Worm (Caenorhabditis elegans) whole organism, young adult: Measurements from ENCODE around the gene sra-11.

ENCODE experiments used
- B0336.3 ChIP-seq: fragments of 200-800 bp; sonication (Bioruptor generic); IDR thresholded peaks from 2 replicates; pipeline ENCODE4 v1.3.6; 2022; ENCODE audit warnings: missing genetic modification characterization, missing compliant biosample characterization
- F37B4.10 ChIP-seq: fragments of 200-800 bp; sonication (Bioruptor generic); IDR thresholded peaks from 2 replicates; pipeline ENCODE4 v1.3.6; 2022; ENCODE audit warnings: missing genetic modification characterization, missing compliant biosample characterization
- F39B2.1 ChIP-seq: fragments of 200-800 bp; sonication (Bioruptor generic); IDR thresholded peaks from 2 replicates; pipeline ENCODE4 v1.3.6; 2022; ENCODE audit warnings: missing genetic modification reagents, missing genetic modification characterization, missing compliant biosample characterization
- F57C9.4 ChIP-seq: sonication (generic microtip); optimal IDR thresholded peaks from 2 replicates; lab custom pipeline; 2017; ENCODE audit warnings: mild to moderate bottlenecking, missing genetic modification characterization, missing compliant biosample characterization
- Y53G8AR.9 ChIP-seq: fragments of 200-800 bp; sonication (Bioruptor generic); conservative IDR thresholded peaks from 2 replicates; pipeline ENCODE4 v1.3.6; 2022; ENCODE audit warnings: missing genetic modification reagents, missing genetic modification characterization, missing compliant biosample characterization
- akir-1 ChIP-seq: fragments of 200-800 bp; sonication (Bioruptor generic); optimal IDR thresholded peaks from 2 replicates; lab custom pipeline; 2018; ENCODE audit warnings: mild to moderate bottlenecking, missing genetic modification characterization, moderate library complexity, missing compliant biosample characterization
- aptf-3 ChIP-seq: fragments of 200-800 bp; sonication (Bioruptor generic); IDR thresholded peaks from 2 replicates; pipeline ENCODE4 v1.3.6; 2022; ENCODE audit warnings: missing genetic modification characterization, missing compliant biosample characterization
- atf-7 ChIP-seq: sonication (generic microtip); optimal IDR thresholded peaks from 2 replicates; lab custom pipeline; 2017; ENCODE audit warnings: mild to moderate bottlenecking, missing genetic modification characterization, missing compliant biosample characterization
- attf-3 ChIP-seq: fragments of 200-800 bp; sonication (Bioruptor generic); conservative IDR thresholded peaks from 2 replicates; pipeline ENCODE4 v1.3.6; 2022; ENCODE audit warnings: missing genetic modification reagents, missing genetic modification characterization, missing compliant biosample characterization
- bed-1 ChIP-seq: fragments of 200-800 bp; sonication (Bioruptor generic); IDR thresholded peaks from 2 replicates; pipeline ENCODE4 v1.3.6; 2022; ENCODE audit warnings: missing genetic modification reagents, missing genetic modification characterization, missing compliant biosample characterization
- cebp-1 ChIP-seq, 2 experiments: fragments of 200-800 bp in 1 of 2; sonication (Bioruptor generic) in 1 of 2; sonication (generic microtip) in 1 of 2; IDR thresholded peaks in 1 of 2; optimal IDR thresholded peaks in 1 of 2; 2 replicates each; pipeline versions ENCODE4 v1.3.6 to Lab custom; 2017 to 2022; ENCODE audit warnings: missing compliant biosample characterization in 2 of 2, missing genetic modification characterization in 2 of 2, mild to moderate bottlenecking in 1 of 2, missing genetic modification reagents in 1 of 2, moderate library complexity in 1 of 2
- ceh-91 ChIP-seq: fragments of 200-800 bp; sonication (Bioruptor generic); IDR thresholded peaks from 2 replicates; pipeline ENCODE4 v1.3.6; 2022; ENCODE audit warnings: missing genetic modification reagents, missing genetic modification characterization, missing compliant biosample characterization
- chd-7 ChIP-seq: sonication (generic microtip); optimal IDR thresholded peaks from 2 replicates; lab custom pipeline; 2016; ENCODE audit warnings: mild to moderate bottlenecking, missing genetic modification characterization, moderate library complexity, missing compliant biosample characterization
- egrh-3 ChIP-seq: fragments of 200-800 bp; sonication (Bioruptor generic); IDR thresholded peaks from 2 replicates; pipeline ENCODE4 v1.3.6; 2022; ENCODE audit warnings: missing genetic modification reagents, missing genetic modification characterization, missing compliant biosample characterization
- ets-4 ChIP-seq: fragments of 200-800 bp; sonication (Bioruptor generic); optimal IDR thresholded peaks from 2 replicates; lab custom pipeline; 2018; ENCODE audit warnings: mild to moderate bottlenecking, missing genetic modification characterization, missing compliant biosample characterization
- gei-17 ChIP-seq: fragments of 200-800 bp; sonication (Bioruptor generic); optimal IDR thresholded peaks from 2 replicates; lab custom pipeline; 2018; ENCODE audit warnings: mild to moderate bottlenecking, missing genetic modification characterization, missing compliant biosample characterization
- hmg-1.2 ChIP-seq: fragments of 200-800 bp; sonication (Bioruptor generic); IDR thresholded peaks from 2 replicates; pipeline ENCODE4 v1.3.6; 2022; ENCODE audit warnings: missing genetic modification reagents, missing genetic modification characterization, missing compliant biosample characterization
- hmg-20 ChIP-seq: fragments of 200-800 bp; sonication (Bioruptor generic); IDR thresholded peaks from 2 replicates; pipeline ENCODE4 v1.3.6; 2022; ENCODE audit warnings: missing genetic modification reagents, missing genetic modification characterization, missing compliant biosample characterization
- hsf-1 ChIP-seq: fragments of 200-800 bp; sonication (Bioruptor generic); IDR thresholded peaks from 2 replicates; pipeline ENCODE4 v1.3.6; 2022; ENCODE audit warnings: missing genetic modification reagents, missing genetic modification characterization, missing compliant biosample characterization
- let-607 ChIP-seq, 2 experiments: fragments of 200-800 bp in 1 of 2; sonication (Bioruptor generic) in 1 of 2; sonication (generic microtip) in 1 of 2; optimal IDR thresholded peaks; 2 replicates each; lab custom pipeline; 2016 to 2018; ENCODE audit warnings: mild to moderate bottlenecking in 2 of 2, missing compliant biosample characterization in 2 of 2, missing genetic modification characterization in 2 of 2, moderate library complexity in 2 of 2, missing genotype in 1 of 2
- lin-26 ChIP-seq: fragments of 200-800 bp; sonication (Bioruptor generic); IDR thresholded peaks from 2 replicates; pipeline ENCODE4 v1.3.6; 2022; ENCODE audit warnings: missing genetic modification reagents, missing genetic modification characterization, missing compliant biosample characterization
- lin-40 ChIP-seq: sonication (generic microtip); optimal IDR thresholded peaks from 2 replicates; lab custom pipeline; 2016; ENCODE audit warnings: missing genetic modification characterization, mild to moderate bottlenecking, missing compliant biosample characterization, missing genotype, missing genetic modification reagents
- madf-6 ChIP-seq: fragments of 200-800 bp; sonication (Bioruptor generic); IDR thresholded peaks from 2 replicates; pipeline ENCODE4 v1.3.6; 2022; ENCODE audit warnings: missing genetic modification reagents, missing genetic modification characterization, missing compliant biosample characterization
- mcd-1 ChIP-seq: fragments of 200-800 bp; sonication (Bioruptor generic); IDR thresholded peaks from 2 replicates; pipeline ENCODE4 v1.3.6; 2022; ENCODE audit warnings: missing genetic modification reagents, missing genetic modification characterization, missing compliant biosample characterization
- mel-28 ChIP-seq: sonication (generic microtip); optimal IDR thresholded peaks from 2 replicates; lab custom pipeline; 2016; ENCODE audit warnings: borderline replicate concordance, mild to moderate bottlenecking, missing genetic modification characterization, missing compliant biosample characterization
- mxl-1 ChIP-seq: sonication (generic microtip); optimal IDR thresholded peaks from 2 replicates; lab custom pipeline; 2016; ENCODE audit warnings: missing genetic modification characterization, missing compliant biosample characterization
- nfyb-1 ChIP-seq: fragments of 200-800 bp; sonication (Bioruptor generic); IDR thresholded peaks from 2 replicates; pipeline ENCODE4 v1.3.6; 2022; ENCODE audit warnings: missing genetic modification reagents, missing genetic modification characterization, missing compliant biosample characterization
- rcor-1 ChIP-seq: fragments of 200-800 bp; sonication (Bioruptor generic); IDR thresholded peaks from 2 replicates; pipeline ENCODE4 v1.3.6; 2022; ENCODE audit warnings: missing genetic modification reagents, missing genetic modification characterization, missing compliant biosample characterization
- rpc-1 ChIP-seq, 2 experiments: fragments of 150-350 bp in 1 of 2; sonication (generic microtip) in 1 of 2; optimal IDR thresholded peaks; 2 replicates each; lab custom pipeline; 2014 to 2018; ENCODE audit warnings: missing biosample characterization in 1 of 2, missing genetic modification characterization in 1 of 2, missing genetic modification reagents in 1 of 2, missing genotype in 1 of 2
- snpc-4 ChIP-seq, 5 experiments: fragments of 150-350 bp in 1 of 5; sonication (generic microtip) in 4 of 5; optimal IDR thresholded peaks; 2 replicates each; lab custom pipeline; 2014 to 2018; ENCODE audit warnings: missing genetic modification characterization in 5 of 5, missing biosample characterization in 3 of 5, antibody characterized with exemption in 2 of 5, mild to moderate bottlenecking in 2 of 5, missing compliant biosample characterization in 2 of 5, missing genotype in 2 of 5, moderate library complexity in 2 of 5, missing genetic modification reagents in 1 of 5
- somi-1 ChIP-seq: fragments of 200-800 bp; sonication (Bioruptor generic); optimal IDR thresholded peaks from 2 replicates; lab custom pipeline; 2018; ENCODE audit warnings: mild to moderate bottlenecking, missing genetic modification characterization, missing compliant biosample characterization
- tbx-9 ChIP-seq: sonication (generic microtip); optimal IDR thresholded peaks from 2 replicates; lab custom pipeline; 2016; ENCODE audit warnings: borderline replicate concordance, missing genetic modification characterization, inconsistent platforms, missing compliant biosample characterization
- unc-62 ChIP-seq: fragments of 150-350 bp; optimal IDR thresholded peaks from 2 replicates; lab custom pipeline; 2014; ENCODE audit warnings: missing biosample characterization, missing genetic modification reagents, missing genetic modification characterization
- zim-3 ChIP-seq: sonication (generic microtip); optimal IDR thresholded peaks from 2 replicates; lab custom pipeline; 2017; ENCODE audit warnings: mild to moderate bottlenecking, missing genetic modification characterization, moderate library complexity, missing compliant biosample characterization
- ztf-18 ChIP-seq: sonication (generic microtip); optimal IDR thresholded peaks from 2 replicates; lab custom pipeline; 2016; ENCODE audit warnings: missing genotype, mild to moderate bottlenecking, missing genetic modification characterization, missing compliant biosample characterization
- ztf-25 ChIP-seq: fragments of 200-800 bp; sonication (Bioruptor generic); IDR thresholded peaks from 2 replicates; pipeline ENCODE4 v1.3.6; 2022; ENCODE audit warnings: missing genetic modification reagents, missing genetic modification characterization, missing compliant biosample characterization
- ztf-3 ChIP-seq: fragments of 200-800 bp; sonication (Bioruptor generic); optimal IDR thresholded peaks from 2 replicates; lab custom pipeline; 2018; ENCODE audit warnings: mild to moderate bottlenecking, missing genetic modification characterization, missing compliant biosample characterization

sra-11 gene

DNA sequence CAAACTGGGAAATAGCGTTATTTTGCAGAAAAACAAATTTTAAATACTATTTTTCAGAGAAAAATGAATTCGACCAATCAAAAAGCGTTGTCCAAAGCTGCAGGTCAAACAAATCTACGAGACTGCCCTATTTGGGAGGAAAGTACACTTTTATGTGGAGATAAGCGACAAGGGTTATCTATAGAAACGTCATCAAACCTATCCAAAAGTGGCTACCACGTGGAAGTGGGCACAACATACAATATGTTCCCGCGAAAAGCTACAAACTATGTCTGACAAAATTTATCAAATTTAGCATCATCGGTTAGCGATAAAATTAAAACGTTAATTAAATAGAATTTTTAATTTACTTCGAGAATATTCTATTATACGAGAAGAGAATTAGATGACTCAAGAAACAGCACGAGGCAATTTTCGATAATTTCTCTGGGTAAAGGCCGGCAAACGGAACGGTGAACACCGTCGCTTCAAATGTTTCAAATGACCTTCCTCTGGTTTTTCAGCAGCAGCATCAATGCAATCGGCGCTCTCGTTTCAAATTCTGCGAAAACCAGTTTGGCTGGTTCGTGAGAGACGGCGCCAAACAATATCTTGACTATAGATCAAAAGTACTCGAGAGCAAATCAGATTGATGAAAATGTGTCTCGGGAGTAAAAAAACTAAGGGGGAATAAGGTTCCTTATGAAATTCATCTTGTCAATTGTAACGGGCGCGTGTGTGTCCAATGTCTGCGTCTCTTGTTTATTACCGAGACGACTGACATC lies 48.2 kb downstream of the sra-11 start (continued):
- TF ChIP-seq hmg-20 (no peak), tbx-9 (tag; lab: Kevin White, UChicago) (no peak), cebp-1 (GFP tag; IDR thresholded peaks at IDR 0.05; lab: Robert Waterston, UW) (no peak), cebp-1 (tag; optimal IDR thresholded peaks at IDR 0.05; lab: Kevin White, UChicago) (peak; percentile 50), rcor-1 (GFP tag; lab: Robert Waterston, UW) (no peak), B0336.3 (no peak; the same call in 1 of the 2 replicates), egrh-3 (GFP tag; lab: Robert Waterston, UW) (no peak), rpc-1 (optimal IDR thresholded peaks at IDR 0.05; lab: Kevin White, UChicago) (no peak), rpc-1 (tag; optimal IDR thresholded peaks at IDR 0.05; lab: Kevin White, UChicago) (no peak), mcd-1 (no peak), F37B4.10 (GFP tag; lab: Robert Waterston, UW) (no peak), chd-7 (tag; lab: Kevin White, UChicago) (peak; percentile 13), atf-7 (peak; percentile 28), attf-3 (GFP tag; lab: Robert Waterston, UW) (0 out of 2 replicates have a peak, but pooled peaks have one; percentile 24), hsf-1 (0 out of 2 replicates have a peak, but pooled peaks have one; percentile 19), ceh-91 (GFP tag; lab: Robert Waterston, UW) (no peak), akir-1 (GFP tag; lab: Kevin White, UChicago) (no peak), hmg-1.2 (GFP tag; lab: Robert Waterston, UW) (peak; percentile 16; the same call in 1 of the 2 replicates), ztf-18 (no peak), F57C9.4 (no peak), aptf-3 (GFP tag; lab: Robert Waterston, UW) (no peak), madf-6 (no peak), lin-40 (tag; lab: Kevin White, UChicago) (peak; percentile 10), ztf-3 (GFP tag; lab: Kevin White, UChicago) (no peak), zim-3 (tag; lab: Kevin White, UChicago) (no peak), ets-4 (no peak), unc-62 (GFP tag; lab: Kevin White, UChicago) (no peak), snpc-4 (GFP tag; optimal IDR thresholded peaks at IDR 0.05; lab: Kevin White, UChicago) (no peak), snpc-4 (tag; optimal IDR thresholded peaks at IDR 0.05; lab: Kevin White, UChicago) (no peak), let-607 (tag; optimal IDR thresholded peaks at IDR 0.05; lab: Kevin White, UChicago) (peak in 1 of 2 experiments; percentile 80), ztf-25 (GFP tag; lab: Robert Waterston, UW) (no peak), nfyb-1 (GFP tag; lab: Robert Waterston, UW) (no peak), Y53G8AR.9 (GFP tag; lab: Robert Waterston, UW) (no peak), somi-1 (GFP tag; lab: Kevin White, UChicago) (no peak), mel-28 (no peak), bed-1 (GFP tag; lab: Robert Waterston, UW) (no peak), mxl-1 (no peak), lin-26 (GFP tag; lab: Robert Waterston, UW) (no peak), F39B2.1 (no peak)

DNA sequence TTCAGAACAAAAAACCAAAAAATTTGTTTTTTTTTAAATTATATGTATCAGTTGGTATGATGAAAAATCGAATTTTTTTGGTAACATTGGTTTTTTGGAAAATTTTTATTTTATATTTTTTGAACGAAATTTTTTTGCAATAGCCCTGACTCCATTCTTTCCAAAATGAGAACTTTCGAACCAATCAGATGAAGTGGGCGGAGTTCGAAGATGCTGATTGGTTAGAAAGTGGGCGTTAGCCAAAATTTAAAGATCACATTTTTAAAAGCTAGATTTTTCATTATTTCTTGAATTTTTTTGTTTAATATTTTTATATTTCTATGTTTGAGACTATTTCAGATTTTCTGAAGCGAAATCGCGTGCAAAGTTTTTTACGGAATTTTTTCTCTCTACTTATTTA lies 48.8 kb downstream of the sra-11 start:
- TF ChIP-seq gei-17 (no peak), nfyb-1 (GFP tag; lab: Robert Waterston, UW) (peak; percentile 80)
